Worm (Caenorhabditis elegans) whole organism, L2 larva: Measurements from ENCODE around the gene F35H12.6.

Experiments used
- C34F6.9 ChIP-seq: fragments of 150-350 bp; optimal IDR thresholded peaks from 2 replicates; lab custom pipeline; 2014; ENCODE audit warnings: missing biosample characterization, missing genetic modification characterization
- F13H6.1 ChIP-seq: sonication (generic microtip); optimal IDR thresholded peaks from 2 replicates; lab custom pipeline; 2016; ENCODE audit warnings: missing genetic modification characterization, missing compliant biosample characterization
- R02D3.7 ChIP-seq: fragments of 150-350 bp; optimal IDR thresholded peaks from 2 replicates; lab custom pipeline; 2014; ENCODE audit warnings: missing biosample characterization, missing genetic modification characterization
- Y55F3AM.14 ChIP-seq: fragments of 200-800 bp; sonication (Bioruptor generic); optimal IDR thresholded peaks from 2 replicates; lab custom pipeline; 2018; ENCODE audit warnings: mild to moderate bottlenecking, missing genetic modification characterization, missing compliant biosample characterization
- ZK546.5 ChIP-seq: sonication (generic microtip); optimal IDR thresholded peaks from 2 replicates; lab custom pipeline; 2017; ENCODE audit warnings: missing biosample characterization, missing genetic modification characterization
- alr-1 ChIP-seq: fragments of 150-350 bp; optimal IDR thresholded peaks from 2 replicates; lab custom pipeline; 2014; ENCODE audit warnings: missing biosample characterization, missing genetic modification characterization
- aly-2 ChIP-seq: fragments of 150-350 bp; optimal IDR thresholded peaks from 2 replicates; lab custom pipeline; 2014; ENCODE audit warnings: missing biosample characterization, missing genetic modification characterization
- ama-1 ChIP-seq: fragments of 150-350 bp; optimal IDR thresholded peaks from 2 replicates; lab custom pipeline; 2018; ENCODE audit warnings: inconsistent platforms
- ceh-16 ChIP-seq: fragments of 150-350 bp; optimal IDR thresholded peaks from 2 replicates; lab custom pipeline; 2014; ENCODE audit warnings: missing biosample characterization, missing genetic modification characterization
- ceh-82 ChIP-seq: fragments of 150-350 bp; optimal IDR thresholded peaks from 2 replicates; lab custom pipeline; 2014; ENCODE audit warnings: missing biosample characterization, missing genetic modification characterization
- crh-2 ChIP-seq: sonication (generic microtip); optimal IDR thresholded peaks from 2 replicates; lab custom pipeline; 2017; ENCODE audit warnings: missing biosample characterization, missing genetic modification characterization
- dmd-4 ChIP-seq: sonication (generic microtip); optimal IDR thresholded peaks from 2 replicates; lab custom pipeline; 2017; ENCODE audit warnings: missing biosample characterization, missing genetic modification characterization
- egl-27 ChIP-seq: sonication (generic microtip); optimal IDR thresholded peaks from 3 replicates; lab custom pipeline; 2017; ENCODE audit warnings: missing biosample characterization, missing genetic modification reagents, missing genetic modification characterization
- elt-1 ChIP-seq: fragments of 150-350 bp; optimal IDR thresholded peaks from 2 replicates; lab custom pipeline; 2014; ENCODE audit warnings: missing biosample characterization, missing genetic modification characterization
- fos-1 ChIP-seq: fragments of 150-350 bp; optimal IDR thresholded peaks from 2 replicates; lab custom pipeline; 2014; ENCODE audit warnings: missing biosample characterization, missing genetic modification characterization
- gmeb-1 ChIP-seq: fragments of 150-350 bp; optimal IDR thresholded peaks from 2 replicates; lab custom pipeline; 2014; ENCODE audit warnings: missing biosample characterization, missing genetic modification characterization
- lin-11 ChIP-seq: fragments of 150-350 bp; sonication (generic microtip); optimal IDR thresholded peaks from 2 replicates; lab custom pipeline; 2014; ENCODE audit warnings: missing biosample characterization, missing genetic modification characterization, inconsistent platforms, mixed read lengths
- lin-13 ChIP-seq: fragments of 150-350 bp; optimal IDR thresholded peaks from 2 replicates; lab custom pipeline; 2014; ENCODE audit warnings: missing biosample characterization, missing genetic modification reagents, missing genetic modification characterization
- lin-39 ChIP-seq: fragments of 150-350 bp; optimal IDR thresholded peaks from 2 replicates; lab custom pipeline; 2014; ENCODE audit warnings: missing biosample characterization, missing genetic modification reagents, missing genetic modification characterization
- lsy-2 ChIP-seq, 2 experiments: fragments of 150-350 bp in 1 of 2; sonication (generic microtip) in 1 of 2; optimal IDR thresholded peaks; 2 replicates each; lab custom pipeline; 2014 to 2017; ENCODE audit warnings: missing biosample characterization in 2 of 2, missing genetic modification characterization in 2 of 2
- mab-5 ChIP-seq: fragments of 150-350 bp; optimal IDR thresholded peaks from 2 replicates; lab custom pipeline; 2014; ENCODE audit warnings: missing biosample characterization, missing genetic modification characterization
- mbf-1 ChIP-seq: sonication (generic microtip); optimal IDR thresholded peaks from 2 replicates; lab custom pipeline; 2017; ENCODE audit warnings: missing biosample characterization, missing genetic modification characterization
- mdl-1 ChIP-seq, 2 experiments: fragments of 150-350 bp in 1 of 2; sonication (generic microtip) in 1 of 2; optimal IDR thresholded peaks; 2 replicates each; lab custom pipeline; 2017; ENCODE audit warnings: missing biosample characterization in 2 of 2, missing genetic modification characterization in 2 of 2
- nhr-11 ChIP-seq: fragments of 150-350 bp; optimal IDR thresholded peaks from 2 replicates; lab custom pipeline; 2014; ENCODE audit warnings: missing biosample characterization, missing genetic modification characterization
- nhr-12 ChIP-seq: fragments of 150-350 bp; optimal IDR thresholded peaks from 2 replicates; lab custom pipeline; 2014; ENCODE audit warnings: missing biosample characterization, missing genetic modification characterization
- nhr-129 ChIP-seq: fragments of 150-350 bp; optimal IDR thresholded peaks from 2 replicates; lab custom pipeline; 2014; ENCODE audit warnings: missing biosample characterization, missing genetic modification characterization
- nhr-21 ChIP-seq: fragments of 150-350 bp; optimal IDR thresholded peaks from 2 replicates; lab custom pipeline; 2014; ENCODE audit warnings: missing biosample characterization, missing genetic modification characterization
- nhr-23 ChIP-seq: fragments of 150-350 bp; optimal IDR thresholded peaks from 2 replicates; lab custom pipeline; 2014; ENCODE audit warnings: missing biosample characterization, missing genetic modification reagents, missing genetic modification characterization
- nhr-237 ChIP-seq: fragments of 150-350 bp; optimal IDR thresholded peaks from 2 replicates; lab custom pipeline; 2014; ENCODE audit warnings: missing biosample characterization, missing genetic modification characterization
- nhr-25 ChIP-seq: fragments of 150-350 bp; sonication (generic microtip); optimal IDR thresholded peaks from 3 replicates; lab custom pipeline; 2014; ENCODE audit warnings: missing biosample characterization, missing genetic modification characterization
- nhr-6 ChIP-seq: fragments of 150-350 bp; optimal IDR thresholded peaks from 2 replicates; lab custom pipeline; 2014; ENCODE audit warnings: missing biosample characterization, missing genetic modification characterization
- nhr-77 ChIP-seq: fragments of 150-350 bp; optimal IDR thresholded peaks from 2 replicates; lab custom pipeline; 2014; ENCODE audit warnings: missing biosample characterization, missing genetic modification characterization
- peb-1 ChIP-seq: fragments of 150-350 bp; optimal IDR thresholded peaks from 2 replicates; lab custom pipeline; 2014; ENCODE audit warnings: missing biosample characterization, missing genetic modification characterization
- sem-4 ChIP-seq: fragments of 150-350 bp; optimal IDR thresholded peaks from 2 replicates; lab custom pipeline; 2014; ENCODE audit warnings: missing biosample characterization, missing genetic modification reagents, missing genetic modification characterization
- sma-3 ChIP-seq: sonication (generic microtip); optimal IDR thresholded peaks from 2 replicates; lab custom pipeline; 2016; ENCODE audit warnings: missing genetic modification reagents, missing genetic modification characterization, missing compliant biosample characterization
- sma-9 ChIP-seq, 2 experiments: fragments of 150-350 bp in 1 of 2; sonication (generic microtip) in 1 of 2; optimal IDR thresholded peaks; 2 replicates each; lab custom pipeline; 2014 to 2016; ENCODE audit warnings: missing genetic modification characterization in 2 of 2, mild to moderate bottlenecking in 1 of 2, missing biosample characterization in 1 of 2, missing compliant biosample characterization in 1 of 2, missing genetic modification reagents in 1 of 2, moderate library complexity in 1 of 2
- unc-39 ChIP-seq: fragments of 150-350 bp; optimal IDR thresholded peaks from 2 replicates; lab custom pipeline; 2014; ENCODE audit warnings: missing biosample characterization, missing genetic modification characterization
- unc-55 ChIP-seq: fragments of 150-350 bp; sonication (generic microtip); optimal IDR thresholded peaks from 3 replicates; lab custom pipeline; 2014; ENCODE audit warnings: missing biosample characterization, missing genetic modification reagents, missing genetic modification characterization
- unc-62 ChIP-seq: fragments of 150-350 bp; optimal IDR thresholded peaks from 2 replicates; lab custom pipeline; 2014; ENCODE audit warnings: missing biosample characterization, missing genetic modification reagents, missing genetic modification characterization
- zag-1 ChIP-seq: fragments of 150-350 bp; optimal IDR thresholded peaks from 2 replicates; lab custom pipeline; 2014; ENCODE audit warnings: missing biosample characterization, missing genetic modification characterization
- ztf-1 ChIP-seq: fragments of 200-800 bp; sonication (Bioruptor generic); conservative IDR thresholded peaks from 2 replicates; pipeline ENCODE4 v1.3.6; 2022; ENCODE audit warnings: missing genetic modification characterization, missing compliant biosample characterization
- ztf-11 ChIP-seq: sonication (generic microtip); optimal IDR thresholded peaks from 2 replicates; lab custom pipeline; 2017; ENCODE audit warnings: missing biosample characterization, missing genetic modification characterization

The F35H12.6 gene

DNA sequence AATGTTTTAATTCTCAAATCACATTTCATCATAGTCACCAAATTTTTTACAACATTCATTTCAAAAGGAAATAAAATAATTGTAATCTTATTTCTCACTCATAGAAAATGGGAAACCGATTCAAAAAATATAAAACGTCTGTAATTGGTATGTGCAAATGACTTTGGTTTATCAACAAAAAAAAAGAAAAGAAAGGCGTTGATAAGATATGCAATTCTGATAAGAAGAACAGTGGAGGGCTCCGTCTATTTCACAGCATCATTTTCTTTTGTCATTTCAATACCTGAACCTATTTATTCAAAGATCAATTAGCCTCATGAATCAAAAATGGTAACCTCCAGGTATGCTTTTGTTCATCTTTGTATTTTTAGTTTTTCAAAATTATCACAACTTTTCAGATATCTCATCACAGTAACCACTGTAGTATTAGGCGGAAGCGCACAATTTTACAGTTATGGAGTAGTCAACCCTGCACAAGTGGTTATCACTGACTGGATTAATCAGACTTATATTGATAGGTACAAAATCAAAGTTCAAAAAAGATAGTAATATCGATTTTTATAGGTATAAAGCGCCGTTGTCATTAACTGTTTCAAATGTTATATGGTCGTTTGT, 25.3 kb downstream of the F35H12.6 start, which contains the start of gene F53H8.3:
F53H8.3 (plus strand) TSS at position 275 of the 615 bp plus-strand sequence.
- peak; percentile 75 for TF ChIP-seq fos-1 (tag; lab: Kevin White, UChicago)
- TF ChIP-seq nhr-237 (tag; lab: Kevin White, UChicago), result no peak

ce11 chrX:945669-946068, 32.6 kb downstream of the F35H12.6 start:
- no peak for TF ChIP-seq nhr-21 (tag; lab: Kevin White, UChicago)
- TF ChIP-seq fos-1 (tag; lab: Kevin White, UChicago), result peak; percentile 25
- no peak for TF ChIP-seq unc-62 (GFP tag; lab: Kevin White, UChicago)
- TF ChIP-seq nhr-12 (tag; lab: Kevin White, UChicago), result no peak
- TF ChIP-seq nhr-129, result no peak
- TF ChIP-seq nhr-25 (tag; lab: Kevin White, UChicago), result no peak
- peak; percentile 64 for TF ChIP-seq crh-2 (tag; lab: Kevin White, UChicago)
- no peak for TF ChIP-seq ztf-1 (GFP tag; lab: Robert Waterston, UW)
- no peak for TF ChIP-seq ceh-16
- peak; percentile 2 for TF ChIP-seq sma-3 (GFP tag; lab: Kevin White, UChicago)
- no peak for TF ChIP-seq elt-1 (tag; lab: Kevin White, UChicago)

DNA sequence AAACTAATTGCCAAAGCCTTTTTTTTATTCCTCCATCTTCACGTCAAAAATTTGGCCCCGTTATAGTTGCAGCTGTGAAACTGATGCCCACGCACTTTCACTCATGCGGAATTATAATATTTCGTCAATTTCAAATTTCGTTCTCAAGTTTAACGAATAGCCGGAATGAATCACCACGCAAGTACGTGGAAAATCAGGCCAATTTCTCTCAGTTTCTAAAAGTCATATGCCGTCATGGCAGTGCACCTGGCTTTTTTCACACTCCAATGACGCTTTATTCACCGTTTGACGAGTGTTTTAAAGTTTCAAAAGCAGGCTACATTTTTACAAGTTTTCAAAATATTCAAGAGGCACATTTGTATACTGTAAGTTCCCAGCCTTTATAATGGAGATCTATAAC, 34.8 kb downstream of the F35H12.6 start:
- TF ChIP-seq C34F6.9 (tag; lab: Kevin White, UChicago), result no peak
- no peak for TF ChIP-seq sma-3 (GFP tag; lab: Kevin White, UChicago)
- TF ChIP-seq ama-1 (lab: Kevin White, UChicago), result no peak
- no peak for TF ChIP-seq F13H6.1
- no peak for TF ChIP-seq ceh-16
- TF ChIP-seq sem-4, result no peak
- TF ChIP-seq ztf-11 (tag; lab: Kevin White, UChicago), result no peak
- no peak for TF ChIP-seq fos-1 (tag; lab: Kevin White, UChicago)
- TF ChIP-seq ztf-1 (GFP tag; lab: Robert Waterston, UW), result no peak
- TF ChIP-seq dmd-4, result no peak

ce11 chrX:948783-949182, 35.7 kb downstream of the F35H12.6 start, which contains the start of gene sms-2:
TSS of gene sms-2 (minus strand) at chrX:948883.
- TF ChIP-seq ceh-16 (no peak), unc-62 (GFP tag; lab: Kevin White, UChicago) (no peak), R02D3.7 (tag; lab: Kevin White, UChicago) (no peak), unc-39 (no peak), C34F6.9 (tag; lab: Kevin White, UChicago) (no peak), Y55F3AM.14 (GFP tag; lab: Kevin White, UChicago) (no peak), gmeb-1 (no peak), peb-1 (tag; lab: Kevin White, UChicago) (no peak), nhr-25 (tag; lab: Kevin White, UChicago) (no peak), ZK546.5 (no peak), ceh-82 (no peak)
- TF ChIP-seq, all 48 proteins: peak for 0

ce11 chrX:949466-949865, 36.4 kb downstream of the F35H12.6 start:
- TF ChIP-seq ama-1 (lab: Kevin White, UChicago), result no peak
- peak; percentile 58 for TF ChIP-seq unc-39
- TF ChIP-seq alr-1 (tag; lab: Kevin White, UChicago), result no peak
- TF ChIP-seq F13H6.1, result peak; percentile 96
- peak; percentile 78 for TF ChIP-seq sma-3 (GFP tag; lab: Kevin White, UChicago)
- TF ChIP-seq aly-2 (tag; lab: Kevin White, UChicago), result peak; percentile 73
- peak; percentile 93 for TF ChIP-seq nhr-6 (tag; lab: Kevin White, UChicago)
- peak; percentile 51 for TF ChIP-seq unc-62 (GFP tag; lab: Kevin White, UChicago)
- peak; percentile 77 to 90 for TF ChIP-seq lsy-2 (tag; optimal IDR thresholded peaks at IDR 0.05; lab: Kevin White, UChicago)
- TF ChIP-seq sem-4, result peak; percentile 94
- peak; percentile 91 for TF ChIP-seq lin-13
- TF ChIP-seq nhr-129, result peak; percentile 98
- peak; percentile 97 for TF ChIP-seq zag-1 (tag; lab: Kevin White, UChicago)
- TF ChIP-seq lin-39, result peak; percentile 71
- no peak for TF ChIP-seq ceh-82
- TF ChIP-seq mbf-1 (tag; lab: Kevin White, UChicago), result no peak
- no peak for TF ChIP-seq nhr-23 (tag; lab: Kevin White, UChicago)
- TF ChIP-seq sma-9 (GFP tag; optimal IDR thresholded peaks at IDR 0.05; lab: Kevin White, UChicago), result peak; percentile 95
- no peak for TF ChIP-seq sma-9 (tag; optimal IDR thresholded peaks at IDR 0.05; lab: Kevin White, UChicago)
- peak; percentile 64 for TF ChIP-seq gmeb-1
- TF ChIP-seq egl-27 (tag; lab: Kevin White, UChicago), result peak; percentile 94
- TF ChIP-seq mab-5 (tag; lab: Kevin White, UChicago), result peak; percentile 96
- peak; percentile 84 for TF ChIP-seq ceh-16
- peak; percentile 91 for TF ChIP-seq Y55F3AM.14 (GFP tag; lab: Kevin White, UChicago)
- TF ChIP-seq C34F6.9 (tag; lab: Kevin White, UChicago), result peak; percentile 98
- peak; percentile 44 for TF ChIP-seq ztf-11 (tag; lab: Kevin White, UChicago)
- peak; percentile 83 for TF ChIP-seq lin-11
- no peak for TF ChIP-seq R02D3.7 (tag; lab: Kevin White, UChicago)
- no peak for TF ChIP-seq nhr-77 (tag; lab: Kevin White, UChicago)
- TF ChIP-seq nhr-11, result no peak
- TF ChIP-seq mdl-1 (tag; optimal IDR thresholded peaks at IDR 0.05; lab: Kevin White, UChicago), result peak in 1 of 2 experiments; percentile 82
- TF ChIP-seq nhr-237 (tag; lab: Kevin White, UChicago), result no peak
- peak; percentile 99 for TF ChIP-seq unc-55
- peak; percentile 85 for TF ChIP-seq crh-2 (tag; lab: Kevin White, UChicago)
